Fruit fly (Drosophila melanogaster) whole organism, embryonic: ENCODE results near the gene Doc1.

ENCODE experiments used
- Ada2b ChIP-seq: fragments of 200-800 bp; sonication (Bioruptor generic); IDR thresholded peaks from 2 replicates; pipeline ENCODE4 v1.3.6; 2022; ENCODE audit warnings: missing biosample characterization, missing genetic modification characterization
- BtbVII ChIP-seq: fragments of 200-800 bp; sonication (Bioruptor generic); optimal IDR thresholded peaks from 3 replicates; lab custom pipeline; 2017; ENCODE audit warnings: missing biosample characterization, mild to moderate bottlenecking, missing genetic modification characterization
- CG12071 ChIP-seq: fragments of 200-800 bp; sonication (Bioruptor generic); optimal IDR thresholded peaks from 3 replicates; lab custom pipeline; 2018; ENCODE audit warnings: missing biosample characterization, mild to moderate bottlenecking, missing genetic modification characterization
- CG12299 ChIP-seq: fragments of 200-800 bp; sonication (Bioruptor generic); optimal IDR thresholded peaks from 2 replicates; lab custom pipeline; 2018; ENCODE audit warnings: missing biosample characterization, mild to moderate bottlenecking, missing genetic modification characterization
- CG1233 ChIP-seq: fragments of 200-800 bp; sonication (Bioruptor generic); optimal IDR thresholded peaks from 4 replicates; lab custom pipeline; 2018; ENCODE audit warnings: missing biosample characterization, mild to moderate bottlenecking, missing genetic modification characterization
- CG13624 ChIP-seq: fragments of 200-800 bp; sonication (Bioruptor generic); optimal IDR thresholded peaks from 2 replicates; lab custom pipeline; 2016; ENCODE audit warnings: missing biosample characterization, missing genetic modification characterization
- CG15696 ChIP-seq: fragments of 200-800 bp; sonication (Bioruptor generic); optimal IDR thresholded peaks from 2 replicates; lab custom pipeline; 2019; ENCODE audit warnings: missing biosample characterization, mild to moderate bottlenecking, missing genetic modification characterization, moderate library complexity
- CG2129 ChIP-seq: fragments of 200-800 bp; sonication (Bioruptor generic); IDR thresholded peaks from 2 replicates; pipeline ENCODE4 v1.3.6; 2022; ENCODE audit warnings: missing biosample characterization, missing genetic modification characterization; ENCODE audit not compliant: partially characterized antibody
- CG2889 ChIP-seq: fragments of 200-800 bp; sonication (Bioruptor generic); IDR thresholded peaks from 3 replicates; pipeline ENCODE4 v1.3.6; 2022; ENCODE audit warnings: missing biosample characterization, missing genetic modification characterization
- CG30431 ChIP-seq: fragments of 200-800 bp; sonication (Bioruptor generic); optimal IDR thresholded peaks from 2 replicates; lab custom pipeline; 2017; ENCODE audit warnings: missing biosample characterization, missing genetic modification characterization
- CG3995 ChIP-seq: fragments of 200-800 bp; sonication (Bioruptor generic); optimal IDR thresholded peaks from 3 replicates; lab custom pipeline; 2016; ENCODE audit warnings: missing biosample characterization, missing genetic modification characterization
- CG4404 ChIP-seq: fragments of 200-800 bp; sonication (Bioruptor generic); IDR thresholded peaks from 2 replicates; pipeline ENCODE4 v1.3.6; 2022; ENCODE audit warnings: missing biosample characterization, missing genetic modification characterization
- CG5245 ChIP-seq: fragments of 200-800 bp; sonication (Bioruptor generic); optimal IDR thresholded peaks from 3 replicates; lab custom pipeline; 2016; ENCODE audit warnings: missing biosample characterization, missing genetic modification characterization
- CG6683 ChIP-seq: fragments of 200-800 bp; sonication (Bioruptor generic); optimal IDR thresholded peaks from 2 replicates; lab custom pipeline; 2017; ENCODE audit warnings: missing biosample characterization, mild to moderate bottlenecking, missing genetic modification characterization, missing genetic modification reagents
- CG7928 ChIP-seq: fragments of 200-800 bp; sonication (Bioruptor generic); optimal IDR thresholded peaks from 2 replicates; lab custom pipeline; 2017; ENCODE audit warnings: missing biosample characterization, mild to moderate bottlenecking, missing genetic modification characterization
- CG8359 ChIP-seq: fragments of 200-800 bp; sonication (Bioruptor generic); optimal IDR thresholded peaks from 2 replicates; lab custom pipeline; 2017; ENCODE audit warnings: missing biosample characterization, mild to moderate bottlenecking, missing genetic modification characterization, borderline replicate concordance
- CG9215 ChIP-seq: fragments of 200-800 bp; sonication (Bioruptor generic); IDR thresholded peaks from 2 replicates; pipeline ENCODE4 v1.3.6; 2022; ENCODE audit warnings: missing biosample characterization, missing genetic modification characterization
- CG9727 ChIP-seq: fragments of 200-800 bp; sonication (Bioruptor generic); optimal IDR thresholded peaks from 3 replicates; lab custom pipeline; 2017; ENCODE audit warnings: missing biosample characterization, mild to moderate bottlenecking, missing genetic modification characterization
- CTCF ChIP-seq: fragments of 200-800 bp; sonication (Bioruptor generic); optimal IDR thresholded peaks from 2 replicates; lab custom pipeline; 2017; ENCODE audit warnings: missing biosample characterization, mild to moderate bottlenecking, missing genetic modification characterization, moderate library complexity
- D ChIP-seq, 2 experiments: fragments of 200-800 bp in 1 of 2; fragments of >200 bp in 1 of 2; sonication (Bioruptor generic) in 1 of 2; optimal IDR thresholded peaks; 2 replicates in 1 of 2; 3 replicates in 1 of 2; lab custom pipeline; 2017; ENCODE audit warnings: mild to moderate bottlenecking in 1 of 2, missing biosample characterization in 1 of 2, missing genetic modification characterization in 1 of 2, missing genetic modification reagents in 1 of 2
- D19B ChIP-seq: fragments of 200-800 bp; sonication (Bioruptor generic); optimal IDR thresholded peaks from 2 replicates; lab custom pipeline; 2017; ENCODE audit warnings: missing biosample characterization, mild to moderate bottlenecking, missing genetic modification characterization
- Dip2 ChIP-seq: fragments of 200-800 bp; sonication (Bioruptor generic); IDR thresholded peaks from 2 replicates; pipeline ENCODE4 v1.3.6; 2022; ENCODE audit warnings: missing biosample characterization, missing genetic modification characterization
- Dll ChIP-seq: fragments of 200-800 bp; sonication (Bioruptor generic); IDR thresholded peaks from 4 replicates; pipeline ENCODE4 v1.3.6; 2022; ENCODE audit warnings: missing biosample characterization, missing genetic modification characterization; ENCODE audit not compliant: partially characterized antibody
- HmgZ ChIP-seq: fragments of 200-800 bp; sonication (Bioruptor generic); optimal IDR thresholded peaks from 2 replicates; lab custom pipeline; 2018; ENCODE audit warnings: missing biosample characterization, mild to moderate bottlenecking, missing genetic modification characterization
- Hmx ChIP-seq: fragments of 200-800 bp; sonication (Bioruptor generic); optimal IDR thresholded peaks from 2 replicates; lab custom pipeline; 2016; ENCODE audit warnings: missing biosample characterization, missing genetic modification characterization
- Oli ChIP-seq: fragments of 200-800 bp; sonication (Bioruptor generic); optimal IDR thresholded peaks from 2 replicates; lab custom pipeline; 2018; ENCODE audit warnings: missing biosample characterization, mild to moderate bottlenecking, missing genetic modification characterization, moderate library complexity
- Rx ChIP-seq: fragments of 200-800 bp; sonication (Bioruptor generic); IDR thresholded peaks from 2 replicates; pipeline ENCODE4 v1.3.6; 2022; ENCODE audit warnings: missing biosample characterization, missing genetic modification characterization
- Sin3A ChIP-seq: fragments of >200 bp; optimal IDR thresholded peaks from 2 replicates; lab custom pipeline; 2018
- Spps ChIP-seq: fragments of 200-800 bp; sonication (Bioruptor generic); optimal IDR thresholded peaks from 2 replicates; lab custom pipeline; 2018; ENCODE audit warnings: missing biosample characterization, mild to moderate bottlenecking, missing genetic modification characterization
- Ssrp ChIP-seq: fragments of 200-800 bp; sonication (Bioruptor generic); optimal IDR thresholded peaks from 2 replicates; lab custom pipeline; 2018; ENCODE audit warnings: missing biosample characterization, mild to moderate bottlenecking, missing genetic modification characterization, moderate library complexity
- bbx ChIP-seq: fragments of 200-800 bp; sonication (Bioruptor generic); IDR thresholded peaks from 2 replicates; pipeline ENCODE4 v1.3.6; 2022; ENCODE audit warnings: missing biosample characterization, missing genetic modification characterization; ENCODE audit not compliant: partially characterized antibody
- chif ChIP-seq, 2 experiments: fragments of 200-800 bp; sonication (Bioruptor generic); optimal IDR thresholded peaks; 3 replicates each; lab custom pipeline; 2016; ENCODE audit warnings: missing biosample characterization in 2 of 2, missing genetic modification characterization in 2 of 2
- chinmo ChIP-seq: fragments of 200-800 bp; sonication (Bioruptor generic); IDR thresholded peaks from 4 replicates; pipeline ENCODE4 v1.3.6; 2022; ENCODE audit warnings: missing biosample characterization, missing genetic modification characterization; ENCODE audit not compliant: partially characterized antibody
- ci ChIP-seq: fragments of 200-800 bp; sonication (Bioruptor generic); IDR thresholded peaks from 3 replicates; pipeline ENCODE4 v1.3.6; 2022; ENCODE audit warnings: missing biosample characterization, missing genetic modification characterization
- dm ChIP-seq: fragments of 200-800 bp; sonication (Bioruptor generic); optimal IDR thresholded peaks from 3 replicates; lab custom pipeline; 2016; ENCODE audit warnings: missing biosample characterization, missing genetic modification characterization
- dmrt99B ChIP-seq: fragments of 200-800 bp; sonication (Bioruptor generic); optimal IDR thresholded peaks from 2 replicates; lab custom pipeline; 2018; ENCODE audit warnings: missing biosample characterization, mild to moderate bottlenecking, missing genetic modification characterization, moderate library complexity
- dpn ChIP-seq, 2 experiments: fragments of 200-800 bp; sonication (Bioruptor generic); optimal IDR thresholded peaks; 3 replicates each; lab custom pipeline; 2016; ENCODE audit warnings: missing biosample characterization in 2 of 2, missing genetic modification characterization in 2 of 2
- dysf ChIP-seq: fragments of 200-800 bp; sonication (Bioruptor generic); IDR thresholded peaks from 3 replicates; pipeline ENCODE4 v1.3.6; 2022; ENCODE audit warnings: missing biosample characterization, missing genetic modification characterization
- gcm2 ChIP-seq: fragments of 200-800 bp; sonication (Bioruptor generic); optimal IDR thresholded peaks from 2 replicates; lab custom pipeline; 2016; ENCODE audit warnings: missing biosample characterization, missing genetic modification characterization
- grau ChIP-seq: fragments of 200-800 bp; optimal IDR thresholded peaks from 3 replicates; lab custom pipeline; 2019; ENCODE audit warnings: missing biosample characterization, mild to moderate bottlenecking, missing genetic modification characterization, moderate library complexity
- gsb ChIP-seq: fragments of 200-800 bp; sonication (Bioruptor generic); IDR thresholded peaks from 2 replicates; pipeline ENCODE4 v1.3.6; 2022; ENCODE audit warnings: missing biosample characterization, missing genetic modification characterization
- hb ChIP-seq: fragments of 200-800 bp; sonication (Bioruptor generic); IDR thresholded peaks from 3 replicates; pipeline ENCODE4 v1.3.6; 2022; ENCODE audit warnings: missing biosample characterization, missing genetic modification characterization; ENCODE audit not compliant: partially characterized antibody
- hth ChIP-seq: fragments of >200 bp; optimal IDR thresholded peaks from 2 replicates; lab custom pipeline; 2017; ENCODE audit warnings: inconsistent platforms
- lbe ChIP-seq: fragments of 200-800 bp; sonication (Bioruptor generic); optimal IDR thresholded peaks from 2 replicates; lab custom pipeline; 2016; ENCODE audit warnings: missing biosample characterization, mild to moderate bottlenecking, missing genetic modification characterization
- mld ChIP-seq: fragments of 200-800 bp; sonication (Bioruptor generic); IDR thresholded peaks from 3 replicates; pipeline ENCODE4 v1.3.6; 2022; ENCODE audit warnings: missing biosample characterization, missing genetic modification characterization; ENCODE audit not compliant: partially characterized antibody
- prd ChIP-seq, 3 experiments: fragments of >200 bp in 2 of 3; fragments of 200-800 bp in 1 of 3; sonication (Bioruptor generic) in 1 of 3; optimal IDR thresholded peaks in 2 of 3; IDR thresholded peaks in 1 of 3; 2 replicates in 2 of 3; 3 replicates in 1 of 3; pipeline versions ENCODE4 v1.3.6 to Lab custom; 2017 to 2022; ENCODE audit warnings: missing biosample characterization in 1 of 3, missing genetic modification characterization in 1 of 3
- stc ChIP-seq: fragments of 200-800 bp; sonication (Bioruptor generic); IDR thresholded peaks from 2 replicates; pipeline ENCODE4 v1.3.6; 2022; ENCODE audit warnings: missing biosample characterization, missing genetic modification characterization
- stwl ChIP-seq: fragments of 200-800 bp; sonication (Bioruptor generic); optimal IDR thresholded peaks from 3 replicates; lab custom pipeline; 2018; ENCODE audit warnings: missing biosample characterization, mild to moderate bottlenecking, missing genetic modification characterization, moderate library complexity
- tio ChIP-seq: fragments of 200-800 bp; sonication (Bioruptor generic); optimal IDR thresholded peaks from 2 replicates; lab custom pipeline; 2017; ENCODE audit warnings: missing biosample characterization, missing genetic modification characterization, inconsistent platforms
- unpg ChIP-seq: fragments of 200-800 bp; sonication (Bioruptor generic); optimal IDR thresholded peaks from 3 replicates; lab custom pipeline; 2018; ENCODE audit warnings: missing biosample characterization, mild to moderate bottlenecking, missing genetic modification characterization, moderate library complexity
- zen ChIP-seq: fragments of 200-800 bp; sonication (Bioruptor generic); optimal IDR thresholded peaks from 3 replicates; lab custom pipeline; 2018; ENCODE audit warnings: missing biosample characterization, mild to moderate bottlenecking, missing genetic modification characterization, moderate library complexity

Doc1 gene

dm6 chr3L:9004788-9005246 is 36.4 kb upstream of the Doc1 start, which contains the start of gene Doc3 (continued):
- no peak for TF ChIP-seq stc (GFP tag; lab: Robert Waterston, UW)
- TF ChIP-seq CG6683 (GFP tag; lab: Kevin White, UChicago) = no peak
- no peak for TF ChIP-seq mld (GFP tag; lab: Robert Waterston, UW)
- TF ChIP-seq CG12299 (tag; lab: Kevin White, UChicago) = no peak
- no peak for TF ChIP-seq prd (optimal IDR thresholded peaks at IDR 0.05; lab: Kevin White, UChicago)
- no peak for TF ChIP-seq prd (GFP tag; IDR thresholded peaks at IDR 0.05; lab: Robert Waterston, UW)
- TF ChIP-seq tio = no peak
- TF ChIP-seq CG7928 (GFP tag; lab: Kevin White, UChicago) = no peak
- no peak for TF ChIP-seq Oli (tag; lab: Kevin White, UChicago)
- peak; percentile 88; the same call in 2 of the 4 replicates for TF ChIP-seq chinmo (GFP tag; lab: Robert Waterston, UW)
- TF ChIP-seq dysf (GFP tag; lab: Robert Waterston, UW) = no peak
- no peak for TF ChIP-seq BtbVII (GFP tag; lab: Kevin White, UChicago)
- TF ChIP-seq CTCF = no peak
- no peak for TF ChIP-seq CG4404 (GFP tag; lab: Robert Waterston, UW)
- TF ChIP-seq HmgZ (tag; lab: Kevin White, UChicago) = no peak
- TF ChIP-seq Ada2b = no peak
- TF ChIP-seq CG9727 (GFP tag; lab: Kevin White, UChicago) = no peak
- no peak for TF ChIP-seq Sin3A (lab: Kevin White, UChicago)
- TF ChIP-seq Dll (GFP tag; lab: Robert Waterston, UW) = 0 out of 4 replicates have a peak, but pooled peaks have one; percentile 44
- no peak for TF ChIP-seq CG2889
- TF ChIP-seq CG12071 = no peak
- no peak for TF ChIP-seq hb
- TF ChIP-seq bbx (GFP tag; lab: Robert Waterston, UW) = 0 out of 2 replicates have a peak, but pooled peaks have one; percentile 36
- no peak for TF ChIP-seq D (optimal IDR thresholded peaks at IDR 0.05; lab: Kevin White, UChicago)
- no peak for TF ChIP-seq D (GFP tag; optimal IDR thresholded peaks at IDR 0.05; lab: Kevin White, UChicago)
- TF ChIP-seq Dip2 (GFP tag; lab: Robert Waterston, UW) = no peak
- TF ChIP-seq gcm2 (GFP tag; lab: Kevin White, UChicago) = no peak
- TF ChIP-seq CG1233 = no peak
- no peak for TF ChIP-seq chif (GFP tag; optimal IDR thresholded peaks at IDR 0.05; lab: Kevin White, UChicago)
- TF ChIP-seq unpg (GFP tag; lab: Kevin White, UChicago) = no peak
- no peak for TF ChIP-seq dm
- TF ChIP-seq CG30431 (GFP tag; lab: Kevin White, UChicago) = no peak
- no peak for TF ChIP-seq CG8359 (GFP tag; lab: Kevin White, UChicago)
- no peak for TF ChIP-seq dpn (GFP tag; optimal IDR thresholded peaks at IDR 0.05; lab: Kevin White, UChicago)
- TF ChIP-seq Hmx (GFP tag; lab: Kevin White, UChicago) = no peak
- TF ChIP-seq CG13624 (GFP tag; lab: Kevin White, UChicago) = no peak
- no peak for TF ChIP-seq Spps
- no peak for TF ChIP-seq zen (tag; lab: Kevin White, UChicago)
- peak; percentile 39; the same call in 1 of the 3 replicates for TF ChIP-seq ci (GFP tag; lab: Robert Waterston, UW)
- no peak for TF ChIP-seq stwl (tag; lab: Kevin White, UChicago)
- no peak for TF ChIP-seq gsb
- TF ChIP-seq Ssrp (tag; lab: Kevin White, UChicago) = no peak
- TF ChIP-seq lbe = no peak
- no peak for TF ChIP-seq CG9215 (GFP tag; lab: Robert Waterston, UW)
- no peak for TF ChIP-seq dmrt99B
- TF ChIP-seq CG3995 (GFP tag; lab: Kevin White, UChicago) = no peak
- TF ChIP-seq CG15696 = no peak
- TF ChIP-seq Rx (GFP tag; lab: Robert Waterston, UW) = no peak
- no peak for TF ChIP-seq D19B (GFP tag; lab: Kevin White, UChicago)
- TF ChIP-seq CG2129 = no peak
- no peak for TF ChIP-seq CG5245 (GFP tag; lab: Kevin White, UChicago)
- TF ChIP-seq hth (lab: Kevin White, UChicago) = no peak
- no peak for TF ChIP-seq grau
